Worm (Caenorhabditis elegans) whole organism, L3 larva: Measurements from ENCODE around the gene T06C12.9.

ENCODE experiments used
- R02D3.7 ChIP-seq: fragments of 150-350 bp; optimal IDR thresholded peaks from 2 replicates; lab custom pipeline; 2014; ENCODE audit warnings: missing biosample characterization, missing genetic modification characterization
- ZK546.5 ChIP-seq: sonication (generic microtip); optimal IDR thresholded peaks from 2 replicates; lab custom pipeline; 2017; ENCODE audit warnings: missing biosample characterization, missing genetic modification characterization
- ama-1 ChIP-seq: fragments of 150-350 bp; optimal IDR thresholded peaks from 2 replicates; lab custom pipeline; 2018
- ceh-16 ChIP-seq: sonication (generic microtip); optimal IDR thresholded peaks from 2 replicates; lab custom pipeline; 2017; ENCODE audit warnings: missing biosample characterization, missing genetic modification characterization
- ceh-28 ChIP-seq: fragments of 150-350 bp; optimal IDR thresholded peaks from 2 replicates; lab custom pipeline; 2014; ENCODE audit warnings: missing biosample characterization, missing genetic modification reagents, missing genetic modification characterization
- ceh-82 ChIP-seq: fragments of 150-350 bp; optimal IDR thresholded peaks from 2 replicates; lab custom pipeline; 2014; ENCODE audit warnings: missing biosample characterization, missing genetic modification characterization
- ceh-9 ChIP-seq: sonication (generic microtip); optimal IDR thresholded peaks from 2 replicates; lab custom pipeline; 2018; ENCODE audit warnings: missing biosample characterization, missing genetic modification characterization
- daf-12 ChIP-seq: fragments of 150-350 bp; optimal IDR thresholded peaks from 2 replicates; lab custom pipeline; 2014; ENCODE audit warnings: missing biosample characterization, missing genetic modification reagents, missing genetic modification characterization
- egl-27 ChIP-seq: sonication (generic microtip); optimal IDR thresholded peaks from 4 replicates; lab custom pipeline; 2017; ENCODE audit warnings: missing biosample characterization, missing genetic modification reagents, missing genetic modification characterization
- elt-2 ChIP-seq: sonication (generic microtip); optimal IDR thresholded peaks from 2 replicates; lab custom pipeline; 2016; ENCODE audit warnings: missing genetic modification reagents, mild to moderate bottlenecking, missing genetic modification characterization, missing compliant biosample characterization
- elt-3 ChIP-seq, 3 experiments: fragments of 150-350 bp in 1 of 3; sonication (generic microtip) in 2 of 3; optimal IDR thresholded peaks; 2 replicates in 2 of 3; 4 replicates in 1 of 3; lab custom pipeline; 2014 to 2017; ENCODE audit warnings: missing biosample characterization in 3 of 3, missing genetic modification characterization in 3 of 3
- eor-1 ChIP-seq, 2 experiments: fragments of 150-350 bp; optimal IDR thresholded peaks; 2 replicates each; lab custom pipeline; 2014 to 2018; ENCODE audit warnings: missing biosample characterization in 2 of 2, missing genetic modification characterization in 2 of 2
- fkh-2 ChIP-seq: fragments of 150-350 bp; optimal IDR thresholded peaks from 2 replicates; lab custom pipeline; 2014; ENCODE audit warnings: missing biosample characterization, missing genetic modification reagents, missing genetic modification characterization
- fos-1 ChIP-seq: fragments of 150-350 bp; optimal IDR thresholded peaks from 2 replicates; lab custom pipeline; 2014; ENCODE audit warnings: missing biosample characterization, missing genetic modification characterization
- hmg-11 ChIP-seq: sonication (generic microtip); optimal IDR thresholded peaks from 2 replicates; lab custom pipeline; 2016; ENCODE audit warnings: missing genetic modification characterization, missing compliant biosample characterization
- lin-39 ChIP-seq: fragments of 150-350 bp; optimal IDR thresholded peaks from 2 replicates; lab custom pipeline; 2018; ENCODE audit warnings: missing biosample characterization, missing genetic modification reagents, missing genetic modification characterization
- lsy-12 ChIP-seq: sonication (generic microtip); optimal IDR thresholded peaks from 2 replicates; lab custom pipeline; 2016; ENCODE audit warnings: mild to moderate bottlenecking, missing genetic modification characterization, missing compliant biosample characterization
- mdl-1 ChIP-seq: fragments of 150-350 bp; optimal IDR thresholded peaks from 2 replicates; lab custom pipeline; 2014; ENCODE audit warnings: missing biosample characterization, missing genetic modification characterization
- mml-1 ChIP-seq: fragments of 150-350 bp; sonication (generic microtip); optimal IDR thresholded peaks from 3 replicates; lab custom pipeline; 2014; ENCODE audit warnings: missing biosample characterization, missing genetic modification characterization
- nfya-1 ChIP-seq: sonication (generic microtip); optimal IDR thresholded peaks from 2 replicates; lab custom pipeline; 2017; ENCODE audit warnings: missing genetic modification characterization, mild to moderate bottlenecking, missing compliant biosample characterization, antibody characterized with exemption, moderate library complexity; ENCODE audit not compliant: insufficient read depth
- nhr-12 ChIP-seq: fragments of 150-350 bp; optimal IDR thresholded peaks from 2 replicates; lab custom pipeline; 2014; ENCODE audit warnings: missing biosample characterization, missing genetic modification characterization
- nhr-23 ChIP-seq: fragments of 150-350 bp; optimal IDR thresholded peaks from 2 replicates; lab custom pipeline; 2014; ENCODE audit warnings: missing biosample characterization, missing genetic modification reagents, missing genetic modification characterization
- nhr-237 ChIP-seq: fragments of 150-350 bp; optimal IDR thresholded peaks from 2 replicates; lab custom pipeline; 2014; ENCODE audit warnings: missing biosample characterization, missing genetic modification characterization
- nhr-25 ChIP-seq: sonication (generic microtip); optimal IDR thresholded peaks from 2 replicates; lab custom pipeline; 2017; ENCODE audit warnings: missing biosample characterization, missing genetic modification characterization
- nhr-28 ChIP-seq: fragments of 150-350 bp; optimal IDR thresholded peaks from 2 replicates; lab custom pipeline; 2014; ENCODE audit warnings: missing biosample characterization, missing genetic modification characterization
- nhr-76 ChIP-seq: fragments of 150-350 bp; sonication (generic microtip); optimal IDR thresholded peaks from 5 replicates; lab custom pipeline; 2014; ENCODE audit warnings: missing biosample characterization, missing genetic modification characterization
- nhr-77 ChIP-seq: fragments of 150-350 bp; optimal IDR thresholded peaks from 2 replicates; lab custom pipeline; 2014; ENCODE audit warnings: missing biosample characterization, missing genetic modification characterization
- pha-4 ChIP-seq: fragments of 150-350 bp; optimal IDR thresholded peaks from 2 replicates; lab custom pipeline; 2014; ENCODE audit warnings: missing biosample characterization, missing genetic modification reagents, missing genetic modification characterization
- pqm-1 ChIP-seq: fragments of 150-350 bp; optimal IDR thresholded peaks from 2 replicates; lab custom pipeline; 2017; ENCODE audit warnings: missing biosample characterization, missing genetic modification characterization, inconsistent platforms
- sea-2 ChIP-seq: fragments of 150-350 bp; sonication (generic microtip); optimal IDR thresholded peaks from 4 replicates; lab custom pipeline; 2014; ENCODE audit warnings: missing biosample characterization, missing genetic modification reagents, missing genetic modification characterization
- skn-1 ChIP-seq: fragments of 150-350 bp; optimal IDR thresholded peaks from 2 replicates; lab custom pipeline; 2014; ENCODE audit warnings: missing biosample characterization, missing genetic modification characterization
- unc-39 ChIP-seq: sonication (generic microtip); optimal IDR thresholded peaks from 4 replicates; lab custom pipeline; 2017; ENCODE audit warnings: missing biosample characterization, missing genetic modification characterization
- unc-62 ChIP-seq: fragments of 150-350 bp; sonication (generic microtip); optimal IDR thresholded peaks from 4 replicates; lab custom pipeline; 2014; ENCODE audit warnings: missing biosample characterization, missing genetic modification reagents, missing genetic modification characterization
- zag-1 ChIP-seq: fragments of 150-350 bp; optimal IDR thresholded peaks from 2 replicates; lab custom pipeline; 2014; ENCODE audit warnings: missing biosample characterization, missing genetic modification characterization
- ztf-11 ChIP-seq: fragments of 150-350 bp; optimal IDR thresholded peaks from 2 replicates; lab custom pipeline; 2014; ENCODE audit warnings: missing biosample characterization, missing genetic modification characterization

Gene T06C12.9

DNA sequence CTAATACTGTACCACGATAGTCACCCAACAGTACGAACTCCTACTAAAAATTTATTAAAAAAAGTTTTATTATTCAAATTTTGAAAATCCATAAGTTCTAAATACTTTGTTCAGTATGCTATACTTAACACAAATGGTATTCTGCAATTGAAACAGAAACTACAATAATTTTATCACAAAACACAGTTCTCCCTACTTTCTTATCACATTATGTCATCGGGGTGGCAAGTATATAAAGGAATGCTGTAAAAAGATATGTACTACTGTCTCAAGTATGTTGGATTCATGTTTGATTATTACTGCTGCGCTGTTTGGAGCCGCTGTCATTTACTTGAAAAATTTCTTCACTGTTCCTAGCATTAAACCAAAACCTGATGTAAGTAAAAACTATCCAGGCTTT is 35.2 kb upstream of the T06C12.9 start, which contains the start of gene cdr-1:
Gene cdr-1, plus strand, starts transcription at position 208 of the 400 bp plus-strand sequence.
- peak; percentile 46 for TF ChIP-seq elt-2 (tag; lab: Kevin White, UChicago)
- TF ChIP-seq pqm-1 (tag; lab: Kevin White, UChicago): peak; percentile 38
- no peak for TF ChIP-seq nhr-237 (tag; lab: Kevin White, UChicago)

DNA sequence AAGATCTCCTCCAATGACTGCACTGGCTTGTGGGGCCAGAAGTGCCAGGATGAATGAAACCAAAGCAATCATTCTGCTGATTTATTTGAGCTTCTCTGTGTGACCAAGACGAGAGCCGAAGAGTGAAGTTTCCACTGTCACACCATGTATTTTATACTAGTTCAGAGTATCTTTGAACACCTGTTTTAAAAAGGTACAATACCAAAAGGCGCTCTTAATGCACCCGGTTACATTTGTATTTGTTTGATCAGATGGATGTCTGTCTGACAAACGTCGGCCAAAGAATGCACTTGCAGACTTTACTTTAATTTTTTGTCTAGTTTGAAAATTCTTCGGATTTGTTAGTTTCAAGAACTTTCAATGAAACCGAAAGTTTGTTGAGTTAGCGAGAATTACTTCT is 34.4 kb upstream of the T06C12.9 start, which contains the start of gene F35E8.10:
Gene F35E8.10, minus strand, starts transcription at position 101 of the 400 bp plus-strand sequence.
- TF ChIP-seq ceh-9 (tag; lab: Kevin White, UChicago): no peak
- no peak for TF ChIP-seq hmg-11
- no peak for TF ChIP-seq ztf-11 (tag; lab: Kevin White, UChicago)
- TF ChIP-seq nhr-25 (tag; lab: Kevin White, UChicago): no peak
- TF ChIP-seq eor-1 (tag; optimal IDR thresholded peaks at IDR 0.05; lab: Kevin White, UChicago): no peak
- no peak for TF ChIP-seq fos-1 (tag; lab: Kevin White, UChicago)
- no peak for TF ChIP-seq zag-1 (tag; lab: Kevin White, UChicago)
- TF ChIP-seq daf-12 (tag; lab: Kevin White, UChicago): no peak
- no peak for TF ChIP-seq unc-39 (tag; lab: Kevin White, UChicago)
- no peak for TF ChIP-seq pha-4 (tag; lab: Kevin White, UChicago)
- no peak for TF ChIP-seq nhr-28 (tag; lab: Kevin White, UChicago)
- no peak for TF ChIP-seq ceh-28
- TF ChIP-seq ama-1: no peak
- TF ChIP-seq nhr-237 (tag; lab: Kevin White, UChicago): no peak
- TF ChIP-seq R02D3.7: no peak
- no peak for TF ChIP-seq elt-2 (tag; lab: Kevin White, UChicago)
- TF ChIP-seq nhr-76 (tag; lab: Kevin White, UChicago): no peak

DNA sequence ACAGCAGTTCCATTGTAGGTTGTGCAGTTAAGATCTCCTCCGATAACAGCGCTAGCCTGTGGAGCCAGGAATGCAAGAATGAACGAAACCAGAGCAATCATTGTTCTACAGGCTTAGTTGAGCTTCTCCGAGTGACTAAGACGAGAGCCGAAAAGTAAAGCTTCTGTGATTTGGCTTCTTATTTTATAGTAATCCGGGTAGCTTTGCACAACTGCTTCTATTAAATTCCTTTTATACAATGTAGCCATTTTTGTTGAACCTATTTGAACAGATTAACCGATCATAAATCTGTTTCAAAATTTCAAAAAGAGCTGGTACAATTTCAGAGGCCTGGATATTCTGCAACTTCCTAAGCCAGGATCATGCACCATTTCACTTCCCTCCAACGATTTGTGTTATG is 31.6 kb upstream of the T06C12.9 start, which contains the start of gene F35E8.9:
Gene F35E8.9, minus strand, starts transcription at position 101 of the 400 bp plus-strand sequence.
- no peak for TF ChIP-seq zag-1 (tag; lab: Kevin White, UChicago)
- no peak for TF ChIP-seq pha-4 (tag; lab: Kevin White, UChicago)
- no peak for TF ChIP-seq R02D3.7
- TF ChIP-seq ZK546.5 (tag; lab: Kevin White, UChicago): no peak
- no peak for TF ChIP-seq eor-1 (tag; optimal IDR thresholded peaks at IDR 0.05; lab: Kevin White, UChicago)
- no peak for TF ChIP-seq elt-3 (tag; optimal IDR thresholded peaks at IDR 0.05; lab: Kevin White, UChicago)
- no peak for TF ChIP-seq nfya-1 (tag; lab: Kevin White, UChicago)

DNA sequence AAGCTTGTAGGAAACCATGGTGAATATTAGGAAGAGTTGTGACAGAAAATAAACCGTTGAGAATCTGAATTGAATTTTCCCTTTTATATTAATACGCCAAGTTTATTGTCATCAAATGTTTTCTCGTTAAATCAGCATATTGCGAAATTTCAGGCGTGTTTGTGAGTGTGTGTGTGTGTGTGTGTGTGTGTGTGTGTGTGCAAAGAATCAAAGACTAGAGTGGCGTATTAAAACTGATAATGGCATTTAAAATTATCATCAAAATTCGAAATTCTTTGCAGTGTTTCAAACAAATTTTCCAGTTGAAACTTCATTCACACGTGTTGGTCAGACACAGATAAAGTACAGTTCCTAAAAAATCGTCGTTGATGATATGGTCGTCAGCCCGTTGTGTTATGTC is 30.1 kb upstream of the T06C12.9 start, which contains the start of gene gst-38:
Gene gst-38, minus strand, starts transcription at position 152 of the 400 bp plus-strand sequence.
- TF ChIP-seq lin-39 (tag; lab: Kevin White, UChicago) (no peak), pha-4 (tag; lab: Kevin White, UChicago) (no peak), nhr-77 (no peak), unc-62 (GFP tag; lab: Kevin White, UChicago) (no peak), lsy-12 (no peak), nhr-12 (tag; lab: Kevin White, UChicago) (no peak), egl-27 (tag; lab: Kevin White, UChicago) (no peak), fkh-2 (tag; lab: Kevin White, UChicago) (no peak), skn-1 (tag; lab: Kevin White, UChicago) (peak; percentile 14), ceh-16 (tag; lab: Kevin White, UChicago) (no peak), R02D3.7 (no peak), sea-2 (GFP tag; lab: Kevin White, UChicago) (no peak), ceh-9 (tag; lab: Kevin White, UChicago) (no peak), pqm-1 (tag; lab: Kevin White, UChicago) (peak; percentile 41), hmg-11 (no peak), elt-2 (tag; lab: Kevin White, UChicago) (peak; percentile 88), nhr-23 (tag; lab: Kevin White, UChicago) (no peak), daf-12 (tag; lab: Kevin White, UChicago) (no peak), nhr-237 (tag; lab: Kevin White, UChicago) (no peak), mdl-1 (tag; lab: Kevin White, UChicago) (no peak), ceh-82 (tag; lab: Kevin White, UChicago) (no peak)
- TF ChIP-seq, all 47 proteins: peak for 3

DNA sequence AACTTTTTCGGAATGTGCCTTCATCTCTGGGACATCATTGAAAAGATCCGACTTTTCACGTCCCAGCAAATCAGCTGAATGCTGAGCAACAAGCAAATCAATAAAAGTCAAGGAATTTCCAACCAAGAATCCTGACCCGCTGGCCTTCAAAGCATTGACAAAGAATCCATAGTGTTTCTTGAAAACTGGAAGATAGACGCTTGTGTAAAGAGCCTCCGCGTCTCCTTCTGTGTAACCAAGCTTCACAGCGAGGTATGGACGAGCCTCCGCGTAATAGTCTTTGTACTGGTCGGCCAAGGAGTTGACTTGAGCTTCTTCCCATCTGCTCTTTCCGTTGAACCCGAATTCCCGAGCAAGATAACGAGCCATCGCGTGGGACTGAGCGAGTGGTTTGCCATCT is 29.4 kb upstream of the T06C12.9 start:
- TF ChIP-seq mml-1: no peak
- TF ChIP-seq egl-27 (tag; lab: Kevin White, UChicago): no peak
- no peak for TF ChIP-seq pqm-1 (tag; lab: Kevin White, UChicago)
- TF ChIP-seq unc-62 (GFP tag; lab: Kevin White, UChicago): no peak
- no peak for TF ChIP-seq fos-1 (tag; lab: Kevin White, UChicago)
- no peak for TF ChIP-seq nhr-77
